Fruit fly (Drosophila melanogaster): ENCODE results near the gene tin.

Gene tin

dm6 chr3R:21347815-21348186 lies 31.0 kb upstream of the tin start (continued):
- TF ChIP-seq Bgb (GFP tag; IDR thresholded peaks at IDR 0.05; ENCODE audit: partially characterized antibody), result no peak
- no peak for TF ChIP-seq inv (GFP tag; IDR thresholded peaks at IDR 0.05; ENCODE audit: partially characterized antibody)
- TF ChIP-seq CG13287 (GFP tag; IDR thresholded peaks at IDR 0.05; ENCODE audit: partially characterized antibody), result no peak
- no peak for TF ChIP-seq kah (GFP tag; optimal IDR thresholded peaks at IDR 0.05)
- TF ChIP-seq zf30C (GFP tag; optimal IDR thresholded peaks at IDR 0.05), result peak; percentile 32
- no peak for TF ChIP-seq Sin3A (optimal IDR thresholded peaks at IDR 0.05)
- TF ChIP-seq CTCF (GFP tag; optimal IDR thresholded peaks at IDR 0.05), result no peak
- TF ChIP-seq zfh2 (GFP tag; optimal IDR thresholded peaks at IDR 0.05), result no peak
- TF ChIP-seq CG10147 (GFP tag; optimal IDR thresholded peaks at IDR 0.05), result no peak
- no peak for TF ChIP-seq Scr (GFP tag; IDR thresholded peaks at IDR 0.05; ENCODE audit: partially characterized antibody)
- TF ChIP-seq unc-4 (GFP tag; IDR thresholded peaks at IDR 0.05; ENCODE audit: partially characterized antibody), result no peak
- TF ChIP-seq Bdp1 (GFP tag; optimal IDR thresholded peaks at IDR 0.05), result no peak
- no peak for TF ChIP-seq gcm (GFP tag; optimal IDR thresholded peaks at IDR 0.05)
- no peak for TF ChIP-seq emc (GFP tag; optimal IDR thresholded peaks at IDR 0.05)
- no peak for TF ChIP-seq Elba2 (GFP tag; optimal IDR thresholded peaks at IDR 0.05)
- no peak for TF ChIP-seq CG10565 (GFP tag; optimal IDR thresholded peaks at IDR 0.05)
- TF ChIP-seq gem (tag; optimal IDR thresholded peaks at IDR 0.05), result peak; percentile 50
- TF ChIP-seq CG43689 (GFP tag; IDR thresholded peaks at IDR 0.05), result no peak
- no peak for TF ChIP-seq CG18476 (GFP tag; optimal IDR thresholded peaks at IDR 0.05)
- TF ChIP-seq odd (GFP tag; optimal IDR thresholded peaks at IDR 0.05), result no peak
- TF ChIP-seq CG12299 (tag; optimal IDR thresholded peaks at IDR 0.05), result no peak
- no peak for TF ChIP-seq slou (GFP tag; optimal IDR thresholded peaks at IDR 0.05)
- peak; percentile 25 for TF ChIP-seq fd96Cb (tag; optimal IDR thresholded peaks at IDR 0.05)
- no peak for TF ChIP-seq CG10431 (GFP tag; optimal IDR thresholded peaks at IDR 0.05)
- TF ChIP-seq aop (GFP tag; IDR thresholded peaks at IDR 0.05), result no peak
- no peak for TF ChIP-seq MBD-R2 (GFP tag; IDR thresholded peaks at IDR 0.05)
- TF ChIP-seq HmgZ (tag; optimal IDR thresholded peaks at IDR 0.05), result no peak
- TF ChIP-seq BtbVII (GFP tag; optimal IDR thresholded peaks at IDR 0.05), result no peak
- TF ChIP-seq CG3407 (GFP tag; optimal IDR thresholded peaks at IDR 0.05), result no peak
- no peak for TF ChIP-seq stwl (tag; optimal IDR thresholded peaks at IDR 0.05)
- TF ChIP-seq fd3F (GFP tag; optimal IDR thresholded peaks at IDR 0.05), result no peak
- TF ChIP-seq CG10267 (tag; optimal IDR thresholded peaks at IDR 0.05), result peak; percentile 14
- no peak for TF ChIP-seq sqz (GFP tag; optimal IDR thresholded peaks at IDR 0.05)
- TF ChIP-seq cad (GFP tag; optimal IDR thresholded peaks at IDR 0.05), result no peak
- no peak for TF ChIP-seq Dfd (GFP tag; optimal IDR thresholded peaks at IDR 0.05)
- TF ChIP-seq Doc2 (GFP tag; IDR thresholded peaks at IDR 0.05), result no peak
- TF ChIP-seq Poxn (GFP tag; IDR thresholded peaks at IDR 0.05), result no peak
- no peak for TF ChIP-seq CG10274 (GFP tag; optimal IDR thresholded peaks at IDR 0.05)
- peak; percentile 3 for TF ChIP-seq onecut (GFP tag; IDR thresholded peaks at IDR 0.05)
- TF ChIP-seq lbe (GFP tag; optimal IDR thresholded peaks at IDR 0.05), result no peak
- no peak for TF ChIP-seq CG9932 (GFP tag; IDR thresholded peaks at IDR 0.05)
- no peak for TF ChIP-seq CG7987 (GFP tag; optimal IDR thresholded peaks at IDR 0.05)
- no peak for TF ChIP-seq CG6272 (GFP tag; IDR thresholded peaks at IDR 0.05)
- no peak for TF ChIP-seq CG14050 (GFP tag; IDR thresholded peaks at IDR 0.05)
- TF ChIP-seq lola (GFP tag; optimal IDR thresholded peaks at IDR 0.05), result peak in 1 of 3 experiments; percentile 46
- no peak for TF ChIP-seq ham (GFP tag; IDR thresholded peaks at IDR 0.05)
- no peak for TF ChIP-seq gsb-n (tag; optimal IDR thresholded peaks at IDR 0.05)
- TF ChIP-seq CG1832 (GFP tag; optimal IDR thresholded peaks at IDR 0.05), result no peak
- TF ChIP-seq jigr1 (GFP tag; IDR thresholded peaks at IDR 0.05), result no peak
- TF ChIP-seq grau (tag; optimal IDR thresholded peaks at IDR 0.05), result peak; percentile 34
- no peak for TF ChIP-seq Nf-YB (GFP tag; optimal IDR thresholded peaks at IDR 0.05)
- TF ChIP-seq CG4282 (GFP tag; optimal IDR thresholded peaks at IDR 0.05), result no peak
- TF ChIP-seq CG6689 (GFP tag; IDR thresholded peaks at IDR 0.05), result no peak

Data from whole organism, embryonic.